Fruit fly (Drosophila melanogaster): ENCODE results near the gene CG32259.

- TF ChIP-seq pad (GFP tag; optimal IDR thresholded peaks at IDR 0.05) (no peak), kay (GFP tag; ENCODE audit: borderline replicate concordance) (no peak), Hr96 (GFP tag; optimal IDR thresholded peaks at IDR 0.05) (no peak), CG7101 (tag; optimal IDR thresholded peaks at IDR 0.05) (no peak), bab1 (GFP tag; optimal IDR thresholded peaks at IDR 0.05) (no peak)
Measured at dm6 chr3L:4083442-4083841, 14.3 kb downstream of the CG32259 start.

Measured in whole organism, adult.